Worm (Caenorhabditis elegans): ENCODE measurements around the gene F21A3.4.

The F21A3.4 gene

DNA sequence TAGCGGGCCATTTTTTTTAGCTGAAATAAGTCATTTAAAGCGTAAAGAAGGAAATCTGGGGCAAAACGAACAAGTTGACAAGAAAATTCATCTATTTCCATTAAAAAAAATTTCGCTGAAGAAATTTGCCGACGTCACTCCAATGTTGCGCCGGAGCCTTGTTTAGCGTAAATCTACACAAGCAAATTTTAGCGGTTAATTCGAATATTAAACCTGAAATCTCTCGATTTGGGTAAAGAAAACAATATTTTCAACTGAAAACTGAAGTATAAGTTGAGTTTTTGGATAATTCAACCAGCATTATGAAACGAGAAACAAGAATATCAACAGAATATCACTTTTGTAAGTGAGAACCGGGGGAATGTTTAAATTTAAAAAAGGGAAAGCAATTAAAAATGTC lies 42.0 kb downstream of the F21A3.4 start, which contains the start of gene F28F8.9:
F28F8.9 (minus strand) TSS at position 288 of the 400 bp plus-strand sequence.
- TF ChIP-seq ekl-4 (GFP tag; IDR thresholded peaks at IDR 0.05) = no peak
- peak; percentile 17 for TF ChIP-seq efl-1 (GFP tag; optimal IDR thresholded peaks at IDR 0.05)
- TF ChIP-seq hrde-1 (tag; optimal IDR thresholded peaks at IDR 0.05; ENCODE audit: borderline replicate concordance) = no peak
- TF ChIP-seq ceh-100 (GFP tag; IDR thresholded peaks at IDR 0.05) = no peak
- TF ChIP-seq fkh-3 (tag; optimal IDR thresholded peaks at IDR 0.05) = no peak
- no peak for TF ChIP-seq cebp-1 (GFP tag; IDR thresholded peaks at IDR 0.05)
- TF ChIP-seq cebp-1 (tag; optimal IDR thresholded peaks at IDR 0.05) = peak; percentile 28
- TF ChIP-seq dox-1 (GFP tag; IDR thresholded peaks at IDR 0.05) = 0 out of 2 replicates have a peak, but pooled peaks have one; percentile 12
- no peak for TF ChIP-seq unc-130 (GFP tag; optimal IDR thresholded peaks at IDR 0.05)
- peak; percentile 11 for TF ChIP-seq attf-5 (GFP tag; optimal IDR thresholded peaks at IDR 0.05)
- no peak for TF ChIP-seq ccch-3 (GFP tag; optimal IDR thresholded peaks at IDR 0.05)
- TF ChIP-seq lin-26 (GFP tag; IDR thresholded peaks at IDR 0.05) = no peak
- peak; percentile 48 for TF ChIP-seq dpl-1 (GFP tag; optimal IDR thresholded peaks at IDR 0.05)
- no peak for TF ChIP-seq madf-3 (GFP tag; IDR thresholded peaks at IDR 0.05)
- TF ChIP-seq tlf-1 (GFP tag; optimal IDR thresholded peaks at IDR 0.05) = no peak
- TF ChIP-seq F33H1.4 (GFP tag; IDR thresholded peaks at IDR 0.05) = no peak
- peak in 1 of 3 experiments; percentile 74 for TF ChIP-seq lin-35 (GFP tag; optimal IDR thresholded peaks at IDR 0.05)
- no peak for TF ChIP-seq ceh-40 (GFP tag; IDR thresholded peaks at IDR 0.05)
- TF ChIP-seq somi-1 (GFP tag; optimal IDR thresholded peaks at IDR 0.05) = no peak
- TF ChIP-seq lin-54 (GFP tag; optimal IDR thresholded peaks at IDR 0.05) = peak; percentile 66
- no peak for TF ChIP-seq ZK185.1 (tag; optimal IDR thresholded peaks at IDR 0.05; ENCODE audit: poor library complexity, severe bottlenecking)
- TF ChIP-seq attf-3 (GFP tag; conservative IDR thresholded peaks at IDR 0.05) = peak; percentile 89
- TF ChIP-seq him-1 (tag; optimal IDR thresholded peaks at IDR 0.05) = no peak

DNA sequence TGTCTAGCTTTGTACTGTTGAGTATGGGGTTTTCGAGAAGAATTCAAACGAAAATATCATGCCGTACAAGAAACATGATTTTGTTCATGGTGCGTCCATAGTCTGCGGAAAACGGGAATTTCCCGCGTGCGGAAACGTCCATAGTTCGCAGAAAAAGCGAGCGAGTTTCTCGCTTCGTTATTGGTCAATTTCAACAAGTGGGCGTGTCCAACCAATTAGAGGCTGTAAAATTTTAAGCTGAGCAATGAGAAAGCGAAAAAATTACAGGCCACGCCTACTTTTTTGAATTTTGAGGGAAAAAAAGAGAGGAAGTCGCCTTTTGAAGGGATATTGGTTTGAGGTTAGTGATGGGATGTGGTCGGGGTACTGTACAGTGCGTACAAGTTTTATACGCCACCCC lies 45.0 kb downstream of the F21A3.4 start:
- TF ChIP-seq nfyb-1 (GFP tag; IDR thresholded peaks at IDR 0.05) = peak; percentile 80

DNA sequence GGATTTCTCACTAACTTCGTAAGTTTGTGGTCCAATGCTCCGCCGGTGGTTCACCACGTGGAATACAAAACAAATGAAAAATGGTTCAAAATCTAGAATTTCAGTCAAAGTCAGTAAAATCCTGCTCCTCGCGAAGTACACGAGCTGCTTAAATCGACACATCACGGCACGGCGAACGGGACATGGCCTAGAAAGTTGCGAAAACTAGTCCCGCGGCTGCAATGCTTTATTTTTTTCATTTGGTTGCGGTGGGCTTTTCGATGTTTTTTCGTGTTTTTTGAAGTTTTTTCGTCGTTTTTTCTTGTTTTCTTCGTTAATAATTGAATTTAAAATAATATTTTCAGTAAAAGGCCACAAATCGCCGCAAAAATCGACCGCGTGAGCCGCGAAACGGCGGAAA lies 49.3 kb downstream of the F21A3.4 start:
- TF ChIP-seq hmg-1.2 (GFP tag; IDR thresholded peaks at IDR 0.05) = peak; percentile 71
- TF ChIP-seq dox-1 (GFP tag; IDR thresholded peaks at IDR 0.05) = peak; percentile 18; the same call in 1 of the 2 replicates
